Fruit fly (Drosophila melanogaster) whole organism, embryonic: ENCODE data around the gene pros.
A peak's percentile ranks its signal among the peaks of the same experiment; 100 is the strongest.

Experiments
- Awh ChIP-seq: fragments of 200-800 bp; sonication (Bioruptor generic); IDR thresholded peaks from 2 replicates; pipeline ENCODE4, ENCODE4 v1.3.6; 2022; ENCODE audit warnings: missing biosample characterization, missing genetic modification characterization
- C15 ChIP-seq: fragments of 200-800 bp; sonication (Bioruptor generic); IDR thresholded peaks from 3 replicates; pipeline ENCODE4 v1.3.6; 2022; ENCODE audit warnings: missing biosample characterization, missing genetic modification characterization
- CG12744 ChIP-seq: fragments of 200-800 bp; sonication (Bioruptor generic); optimal IDR thresholded peaks from 2 replicates; lab custom pipeline; 2016; ENCODE audit warnings: missing biosample characterization, missing genetic modification characterization
- CG14014 ChIP-seq: fragments of 200-800 bp; sonication (Bioruptor generic); IDR thresholded peaks from 2 replicates; pipeline ENCODE4 v1.3.6; 2022; ENCODE audit warnings: missing biosample characterization, missing genetic modification characterization
- CG14050 ChIP-seq: fragments of 200-800 bp; sonication (Bioruptor generic); IDR thresholded peaks from 3 replicates; pipeline ENCODE4 v1.3.6; 2022; ENCODE audit warnings: missing biosample characterization, missing genetic modification characterization
- CG15514 ChIP-seq: fragments of 200-800 bp; sonication (Bioruptor generic); optimal IDR thresholded peaks from 3 replicates; lab custom pipeline; 2017; ENCODE audit warnings: missing biosample characterization, missing genetic modification characterization, mild to moderate bottlenecking, moderate library complexity, missing genetic modification reagents
- CG15601 ChIP-seq: fragments of 200-800 bp; sonication (Bioruptor generic); optimal IDR thresholded peaks from 3 replicates; lab custom pipeline; 2019; ENCODE audit warnings: missing biosample characterization, mild to moderate bottlenecking, missing genetic modification characterization, moderate library complexity
- CG1603 ChIP-seq: fragments of 200-800 bp; sonication (Bioruptor generic); optimal IDR thresholded peaks from 2 replicates; lab custom pipeline; 2019; ENCODE audit warnings: missing biosample characterization, mild to moderate bottlenecking, missing genetic modification characterization, moderate library complexity
- CG17568 ChIP-seq: fragments of 200-800 bp; sonication (Bioruptor generic); optimal IDR thresholded peaks from 2 replicates; lab custom pipeline; 2018; ENCODE audit warnings: missing biosample characterization, mild to moderate bottlenecking, missing genetic modification characterization, moderate library complexity
- CG30403 ChIP-seq: fragments of 200-800 bp; sonication (Bioruptor generic); optimal IDR thresholded peaks from 3 replicates; lab custom pipeline; 2016; ENCODE audit warnings: missing biosample characterization, missing genetic modification characterization
- CG4404 ChIP-seq: fragments of 200-800 bp; sonication (Bioruptor generic); IDR thresholded peaks from 2 replicates; pipeline ENCODE4 v1.3.6; 2022; ENCODE audit warnings: missing biosample characterization, missing genetic modification characterization
- CG6654 ChIP-seq: fragments of 200-800 bp; sonication (Bioruptor generic); optimal IDR thresholded peaks from 2 replicates; lab custom pipeline; 2017; ENCODE audit warnings: missing biosample characterization, mild to moderate bottlenecking, missing genetic modification characterization
- CG6683 ChIP-seq: fragments of 200-800 bp; sonication (Bioruptor generic); optimal IDR thresholded peaks from 2 replicates; lab custom pipeline; 2017; ENCODE audit warnings: missing biosample characterization, mild to moderate bottlenecking, missing genetic modification characterization, missing genetic modification reagents
- CG8281 ChIP-seq: fragments of 200-800 bp; sonication (Bioruptor generic); optimal IDR thresholded peaks from 2 replicates; lab custom pipeline; 2018; ENCODE audit warnings: missing biosample characterization, mild to moderate bottlenecking, missing genetic modification characterization, moderate library complexity
- CG8290 ChIP-seq, 3 experiments: fragments of 200-800 bp; sonication (Bioruptor generic); optimal IDR thresholded peaks; 2 replicates each; lab custom pipeline; 2016 to 2019; ENCODE audit warnings: missing biosample characterization in 3 of 3, missing genetic modification characterization in 3 of 3, mild to moderate bottlenecking in 2 of 3, moderate library complexity in 1 of 3
- CG9727 ChIP-seq: fragments of 200-800 bp; sonication (Bioruptor generic); optimal IDR thresholded peaks from 3 replicates; lab custom pipeline; 2017; ENCODE audit warnings: missing biosample characterization, mild to moderate bottlenecking, missing genetic modification characterization
- CoRest ChIP-seq: fragments of 200-800 bp; sonication (Bioruptor generic); optimal IDR thresholded peaks from 3 replicates; lab custom pipeline; 2018; ENCODE audit warnings: missing biosample characterization, mild to moderate bottlenecking, missing genetic modification characterization, moderate library complexity
- Ets97D ChIP-seq: fragments of 200-800 bp; sonication (Bioruptor generic); optimal IDR thresholded peaks from 3 replicates; lab custom pipeline; 2016; ENCODE audit warnings: missing biosample characterization, missing genetic modification characterization
- Hr39 ChIP-seq: fragments of >200 bp; optimal IDR thresholded peaks from 2 replicates; lab custom pipeline; 2017
- Hsf ChIP-seq: fragments of 200-800 bp; sonication (Bioruptor generic); optimal IDR thresholded peaks from 3 replicates; lab custom pipeline; 2016; ENCODE audit warnings: missing biosample characterization, missing genetic modification characterization
- MTF-1 ChIP-seq: fragments of 200-800 bp; sonication (Bioruptor generic); optimal IDR thresholded peaks from 2 replicates; lab custom pipeline; 2018; ENCODE audit warnings: missing biosample characterization, mild to moderate bottlenecking, missing genetic modification characterization, borderline replicate concordance
- Mad ChIP-seq: fragments of 200-800 bp; sonication (Bioruptor generic); optimal IDR thresholded peaks from 2 replicates; lab custom pipeline; 2016; ENCODE audit warnings: missing biosample characterization, missing genetic modification characterization
- NC2α ChIP-seq: fragments of 200-800 bp; sonication (Bioruptor generic); optimal IDR thresholded peaks from 2 replicates; lab custom pipeline; 2016; ENCODE audit warnings: missing biosample characterization, missing genetic modification characterization
- NfI ChIP-seq: fragments of 200-800 bp; sonication (Bioruptor generic); optimal IDR thresholded peaks from 3 replicates; lab custom pipeline; 2018; ENCODE audit warnings: missing biosample characterization, mild to moderate bottlenecking, missing genetic modification characterization, moderate library complexity
- Six4 ChIP-seq: fragments of 200-800 bp; sonication (Bioruptor generic); optimal IDR thresholded peaks from 2 replicates; lab custom pipeline; 2016; ENCODE audit warnings: missing biosample characterization, missing genetic modification characterization
- Sox100B ChIP-seq: fragments of 200-800 bp; sonication (Bioruptor generic); optimal IDR thresholded peaks from 3 replicates; lab custom pipeline; 2018; ENCODE audit warnings: missing biosample characterization, mild to moderate bottlenecking, missing genetic modification characterization
- Ssrp ChIP-seq: fragments of 200-800 bp; sonication (Bioruptor generic); optimal IDR thresholded peaks from 2 replicates; lab custom pipeline; 2018; ENCODE audit warnings: missing biosample characterization, mild to moderate bottlenecking, missing genetic modification characterization, moderate library complexity
- Xbp1 ChIP-seq: fragments of 200-800 bp; sonication (Bioruptor generic); optimal IDR thresholded peaks from 3 replicates; lab custom pipeline; 2016; ENCODE audit warnings: missing biosample characterization, mild to moderate bottlenecking, missing genetic modification characterization
- bcd ChIP-seq: fragments of 200-800 bp; sonication (Bioruptor generic); optimal IDR thresholded peaks from 2 replicates; lab custom pipeline; 2017; ENCODE audit warnings: missing biosample characterization, mild to moderate bottlenecking, missing genetic modification characterization
- bsh ChIP-seq, 2 experiments: fragments of 200-800 bp; sonication (Bioruptor generic); optimal IDR thresholded peaks; 2 replicates each; lab custom pipeline; 2017 to 2018; ENCODE audit warnings: mild to moderate bottlenecking in 2 of 2, missing biosample characterization in 2 of 2, missing genetic modification characterization in 2 of 2, moderate library complexity in 1 of 2
- caup ChIP-seq: fragments of 200-800 bp; sonication (Bioruptor generic); optimal IDR thresholded peaks from 3 replicates; lab custom pipeline; 2017; ENCODE audit warnings: missing biosample characterization, mild to moderate bottlenecking, missing genetic modification characterization, moderate library complexity; ENCODE audit not compliant: severe bottlenecking
- ci ChIP-seq: fragments of 200-800 bp; sonication (Bioruptor generic); IDR thresholded peaks from 3 replicates; pipeline ENCODE4 v1.3.6; 2022; ENCODE audit warnings: missing biosample characterization, missing genetic modification characterization
- cwo ChIP-seq: fragments of 200-800 bp; sonication (Bioruptor generic); optimal IDR thresholded peaks from 3 replicates; lab custom pipeline; 2017; ENCODE audit warnings: missing biosample characterization, missing genetic modification characterization, mild to moderate bottlenecking, moderate library complexity, missing genetic modification reagents
- da ChIP-seq: fragments of 200-800 bp; sonication (Bioruptor generic); optimal IDR thresholded peaks from 2 replicates; lab custom pipeline; 2016; ENCODE audit warnings: missing biosample characterization, missing genetic modification characterization
- dysf ChIP-seq: fragments of 200-800 bp; sonication (Bioruptor generic); IDR thresholded peaks from 3 replicates; pipeline ENCODE4 v1.3.6; 2022; ENCODE audit warnings: missing biosample characterization, missing genetic modification characterization
- ems ChIP-seq: fragments of 200-800 bp; sonication (Bioruptor generic); optimal IDR thresholded peaks from 3 replicates; lab custom pipeline; 2016; ENCODE audit warnings: missing biosample characterization, missing genetic modification characterization
- en ChIP-seq: fragments of 200-800 bp; sonication (Bioruptor generic); optimal IDR thresholded peaks from 2 replicates; lab custom pipeline; 2016; ENCODE audit warnings: missing biosample characterization, missing genetic modification characterization
- insv ChIP-seq, 2 experiments: fragments of 200-800 bp; sonication (Bioruptor generic); optimal IDR thresholded peaks; 3 replicates each; lab custom pipeline; 2016 to 2018; ENCODE audit warnings: missing biosample characterization in 2 of 2, missing genetic modification characterization in 2 of 2
- kah ChIP-seq: fragments of 200-800 bp; sonication (Bioruptor generic); optimal IDR thresholded peaks from 2 replicates; lab custom pipeline; 2018; ENCODE audit warnings: missing biosample characterization, mild to moderate bottlenecking, missing genetic modification characterization
- maf-S ChIP-seq: fragments of 200-800 bp; sonication (Bioruptor generic); optimal IDR thresholded peaks from 2 replicates; lab custom pipeline; 2016; ENCODE audit warnings: missing biosample characterization, missing genetic modification characterization
- nau ChIP-seq: fragments of 200-800 bp; sonication (Bioruptor generic); optimal IDR thresholded peaks from 3 replicates; lab custom pipeline; 2017; ENCODE audit warnings: missing biosample characterization, mild to moderate bottlenecking, missing genetic modification characterization, missing genetic modification reagents
- nom ChIP-seq: fragments of 200-800 bp; sonication (Bioruptor generic); optimal IDR thresholded peaks from 2 replicates; lab custom pipeline; 2017; ENCODE audit warnings: missing biosample characterization, missing genetic modification characterization, mild to moderate bottlenecking, moderate library complexity, missing genetic modification reagents
- phol ChIP-seq: fragments of 200-800 bp; sonication (Bioruptor generic); optimal IDR thresholded peaks from 3 replicates; lab custom pipeline; 2018; ENCODE audit warnings: missing biosample characterization, mild to moderate bottlenecking, missing genetic modification characterization, moderate library complexity
- ranshi ChIP-seq: fragments of 200-800 bp; sonication (Bioruptor generic); IDR thresholded peaks from 2 replicates; pipeline ENCODE4 v1.3.6; 2022; ENCODE audit warnings: missing biosample characterization, missing genetic modification characterization
- slbo ChIP-seq: fragments of 200-800 bp; sonication (Bioruptor generic); IDR thresholded peaks from 2 replicates; pipeline ENCODE4 v1.3.6; 2022; ENCODE audit warnings: missing biosample characterization, missing genetic modification characterization
- so ChIP-seq: fragments of 200-800 bp; sonication (Bioruptor generic); IDR thresholded peaks from 3 replicates; pipeline ENCODE4 v1.3.6; 2022; ENCODE audit warnings: missing biosample characterization, missing genetic modification characterization
- ssp ChIP-seq: fragments of 200-800 bp; sonication (Bioruptor generic); IDR thresholded peaks from 2 replicates; pipeline ENCODE4 v1.3.6; 2022; ENCODE audit warnings: missing biosample characterization, missing genetic modification characterization
- trem ChIP-seq: fragments of 200-800 bp; optimal IDR thresholded peaks from 3 replicates; lab custom pipeline; 2019; ENCODE audit warnings: missing biosample characterization, mild to moderate bottlenecking, missing genetic modification characterization, moderate library complexity
- zen ChIP-seq: fragments of 200-800 bp; sonication (Bioruptor generic); optimal IDR thresholded peaks from 3 replicates; lab custom pipeline; 2018; ENCODE audit warnings: missing biosample characterization, mild to moderate bottlenecking, missing genetic modification characterization, moderate library complexity

pros gene

dm6 chr3R:11392805-11393204, 64.5 kb downstream of the pros start (continued):
- TF ChIP-seq zen (tag; lab: Kevin White, UChicago) (peak; percentile 92), MTF-1 (peak; percentile 88), trem (tag; lab: Kevin White, UChicago) (peak; percentile 53), slbo (GFP tag; lab: Robert Waterston, UW) (peak; percentile 38; the same call in 1 of the 2 replicates), nau (GFP tag; lab: Kevin White, UChicago) (peak; percentile 56), CG8290 (GFP tag; optimal IDR thresholded peaks at IDR 0.05; lab: Kevin White, UChicago) (peak; percentile 90), CG8290 (tag; optimal IDR thresholded peaks at IDR 0.05; lab: Kevin White, UChicago) (peak; percentile 83 to 96), Six4 (GFP tag; lab: Kevin White, UChicago) (peak; percentile 44), Hsf (GFP tag; lab: Kevin White, UChicago) (peak; percentile 63), NfI (GFP tag; lab: Kevin White, UChicago) (peak; percentile 81), ems (GFP tag; lab: Kevin White, UChicago) (no peak), so (GFP tag; lab: Robert Waterston, UW) (no peak; the same call in 2 of the 3 replicates), CG6654 (GFP tag; lab: Kevin White, UChicago) (peak; percentile 57), CG9727 (GFP tag; lab: Kevin White, UChicago) (peak; percentile 85), Ets97D (GFP tag; lab: Kevin White, UChicago) (peak; percentile 98), Xbp1 (GFP tag; lab: Kevin White, UChicago) (peak; percentile 64), CG14014 (no peak), ci (GFP tag; lab: Robert Waterston, UW) (peak; percentile 92), Sox100B (GFP tag; lab: Kevin White, UChicago) (peak; percentile 62), dysf (GFP tag; lab: Robert Waterston, UW) (peak; percentile 40; the same call in 2 of the 3 replicates), phol (tag; lab: Kevin White, UChicago) (peak; percentile 82), CG14050 (GFP tag; lab: Robert Waterston, UW) (no peak), CG30403 (peak; percentile 23), CG6683 (GFP tag; lab: Kevin White, UChicago) (no peak), caup (GFP tag; lab: Kevin White, UChicago) (peak; percentile 82), CG1603 (tag; lab: Kevin White, UChicago) (peak; percentile 88), CG12744 (peak; percentile 73), bcd (GFP tag; lab: Kevin White, UChicago) (peak; percentile 80), insv (GFP tag; optimal IDR thresholded peaks at IDR 0.05; lab: Kevin White, UChicago) (peak in 1 of 2 experiments; percentile 57), nom (GFP tag; lab: Kevin White, UChicago) (no peak), C15 (GFP tag; lab: Robert Waterston, UW) (0 out of 3 replicates have a peak, but pooled peaks have one; percentile 53), en (peak; percentile 57), CG4404 (peak; percentile 63), CG15514 (GFP tag; lab: Kevin White, UChicago) (peak; percentile 51), Ssrp (peak; percentile 45), CoRest (tag; lab: Kevin White, UChicago) (peak; percentile 63), cwo (GFP tag; lab: Kevin White, UChicago) (no peak), da (GFP tag; lab: Kevin White, UChicago) (peak; percentile 11), Hr39 (lab: Kevin White, UChicago) (no peak), CG8281 (peak; percentile 39), ssp (peak; percentile 45; the same call in 1 of the 2 replicates), CG15601 (tag; lab: Kevin White, UChicago) (peak; percentile 59), NC2α (peak; percentile 49), bsh (GFP tag; optimal IDR thresholded peaks at IDR 0.05; lab: Kevin White, UChicago) (no peak), Mad (GFP tag; lab: Kevin White, UChicago) (peak; percentile 24), CG17568 (GFP tag; lab: Kevin White, UChicago) (peak; percentile 53), Awh (GFP tag; lab: Robert Waterston, UW) (no peak; the same call in none of the 2 replicates), kah (GFP tag; lab: Kevin White, UChicago) (peak; percentile 49), maf-S (GFP tag; lab: Kevin White, UChicago) (peak; percentile 12), ranshi (GFP tag; lab: Robert Waterston, UW) (0 out of 2 replicates have a peak, but pooled peaks have one; percentile 61)
